Worm (Caenorhabditis elegans) whole organism, midembryonic: Measurements from ENCODE around the gene pgl-1.

Experiments used
- flt-1 ChIP-seq: fragments of 200-800 bp; sonication (Bioruptor generic); IDR thresholded peaks from 2 replicates; pipeline ENCODE4 v1.3.6; 2022; ENCODE audit warnings: missing genetic modification characterization, missing compliant biosample characterization
- ztf-23 ChIP-seq: fragments of 200-800 bp; sonication (Bioruptor generic); IDR thresholded peaks from 2 replicates; pipeline ENCODE4 v1.3.6; 2022; ENCODE audit warnings: missing genetic modification reagents, missing genetic modification characterization, missing compliant biosample characterization
- ztf-29 ChIP-seq: fragments of 200-800 bp; sonication (Bioruptor generic); IDR thresholded peaks from 2 replicates; pipeline ENCODE4 v1.3.6; 2022; ENCODE audit warnings: missing genetic modification reagents, missing genetic modification characterization, missing compliant biosample characterization

DNA sequence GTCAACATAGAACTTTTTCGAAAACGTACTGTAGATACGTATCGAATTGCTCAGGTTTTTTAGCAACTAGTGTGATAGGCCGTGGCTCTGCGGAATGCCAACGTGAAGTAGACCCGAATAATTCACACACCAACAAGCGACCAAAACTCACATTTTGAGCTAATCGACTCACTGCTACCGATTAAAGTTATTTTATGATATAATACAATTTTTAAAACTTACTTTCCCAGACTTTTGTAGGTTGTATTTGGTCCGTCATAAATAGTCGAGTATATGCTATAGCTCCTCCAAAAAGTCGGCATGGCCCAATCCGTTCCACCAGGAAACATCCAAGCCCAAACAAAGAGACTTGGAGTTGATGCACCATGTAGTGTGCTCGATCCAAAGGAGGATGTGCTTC is 33.7 kb upstream of the pgl-1 start, which contains the start of gene C25A8.1:
- TF ChIP-seq ztf-23 (GFP tag; lab: Robert Waterston, UW) (no peak), ztf-29 (GFP tag; lab: Robert Waterston, UW) (no peak), flt-1 (GFP tag; lab: Robert Waterston, UW) (no peak)
